Fruit fly (Drosophila melanogaster): ENCODE measurements around the gene CG32591.

dm6 chrX:14960856-14961255 is 32.1 kb upstream of the CG32591 start:
- TF ChIP-seq tin (GFP tag; optimal IDR thresholded peaks at IDR 0.05), result no peak
- peak; percentile 5 for TF ChIP-seq CTCF (GFP tag; optimal IDR thresholded peaks at IDR 0.05)
- TF ChIP-seq CG3163 (GFP tag; optimal IDR thresholded peaks at IDR 0.05), result no peak
- TF ChIP-seq CG11695 (GFP tag; IDR thresholded peaks at IDR 0.05), result no peak
- no peak for TF ChIP-seq CG6765 (GFP tag; optimal IDR thresholded peaks at IDR 0.05)
- no peak for TF ChIP-seq emc (GFP tag; optimal IDR thresholded peaks at IDR 0.05)
- TF ChIP-seq ssp (GFP tag; IDR thresholded peaks at IDR 0.05), result no peak
- TF ChIP-seq fd96Cb (tag; optimal IDR thresholded peaks at IDR 0.05), result no peak
- TF ChIP-seq CG15479 (GFP tag; optimal IDR thresholded peaks at IDR 0.05), result no peak
- TF ChIP-seq CG15601 (tag; optimal IDR thresholded peaks at IDR 0.05), result no peak
- no peak for TF ChIP-seq CG14050 (GFP tag; IDR thresholded peaks at IDR 0.05)
